Worm (Caenorhabditis elegans) whole organism, midembryonic: Measurements from ENCODE around the gene mam-4.

Source experiments
- T22C8.4 ChIP-seq: fragments of 200-800 bp; sonication (Bioruptor generic); IDR thresholded peaks from 2 replicates; pipeline ENCODE4 v1.3.6; 2022; ENCODE audit warnings: missing genetic modification characterization, missing compliant biosample characterization
- cog-1 ChIP-seq: sonication (generic microtip); optimal IDR thresholded peaks from 2 replicates; lab custom pipeline; 2016; ENCODE audit warnings: missing genetic modification characterization, missing compliant biosample characterization
- flt-1 ChIP-seq: fragments of 200-800 bp; sonication (Bioruptor generic); IDR thresholded peaks from 2 replicates; pipeline ENCODE4 v1.3.6; 2022; ENCODE audit warnings: missing genetic modification characterization, missing compliant biosample characterization
- klf-2 ChIP-seq: fragments of 200-800 bp; sonication (Bioruptor generic); conservative IDR thresholded peaks from 2 replicates; pipeline ENCODE4 v1.3.6; 2022; ENCODE audit warnings: missing genetic modification reagents, missing genetic modification characterization, missing compliant biosample characterization
- med-1 ChIP-seq: sonication (generic microtip); optimal IDR thresholded peaks from 2 replicates; lab custom pipeline; 2017; ENCODE audit warnings: missing genetic modification characterization, mild to moderate bottlenecking, missing compliant biosample characterization, antibody characterized with exemption, missing genetic modification reagents; ENCODE audit not compliant: insufficient read depth
- ref-1 ChIP-seq: fragments of 200-800 bp; sonication (Bioruptor generic); conservative IDR thresholded peaks from 2 replicates; pipeline ENCODE4 v1.3.6; 2022; ENCODE audit warnings: missing genetic modification reagents, missing genetic modification characterization, missing compliant biosample characterization
- tab-1 ChIP-seq: fragments of 200-800 bp; sonication (Bioruptor generic); IDR thresholded peaks from 2 replicates; pipeline ENCODE4 v1.3.6; 2022; ENCODE audit warnings: missing genetic modification characterization, missing compliant biosample characterization
- ztf-23 ChIP-seq: fragments of 200-800 bp; sonication (Bioruptor generic); IDR thresholded peaks from 2 replicates; pipeline ENCODE4 v1.3.6; 2022; ENCODE audit warnings: missing genetic modification reagents, missing genetic modification characterization, missing compliant biosample characterization
- ztf-29 ChIP-seq: fragments of 200-800 bp; sonication (Bioruptor generic); IDR thresholded peaks from 2 replicates; pipeline ENCODE4 v1.3.6; 2022; ENCODE audit warnings: missing genetic modification reagents, missing genetic modification characterization, missing compliant biosample characterization

The mam-4 gene

DNA sequence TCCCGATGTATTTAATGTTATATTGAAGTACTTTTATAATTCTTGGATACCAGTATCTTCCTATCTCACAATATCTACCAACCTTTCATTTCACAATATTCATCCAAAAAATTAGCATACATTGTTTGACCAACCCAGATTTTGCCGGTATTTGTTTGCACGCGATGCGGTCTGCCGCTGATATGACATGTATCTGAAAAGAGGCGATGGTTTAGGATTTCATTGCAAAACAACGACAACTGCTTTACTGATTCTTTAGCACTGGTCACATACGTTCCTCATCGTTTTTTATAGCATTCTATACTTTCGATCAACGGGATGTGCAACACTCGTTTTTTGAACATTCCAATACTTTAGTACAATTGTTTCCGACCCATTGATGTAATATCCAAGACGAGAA lies at the start of gene mam-4:
Gene mam-4 (plus strand): TSS at position 301 of the 400 bp plus-strand sequence.
- TF ChIP-seq tab-1, result no peak
- TF ChIP-seq flt-1 (GFP tag; lab: Robert Waterston, UW), result no peak
- TF ChIP-seq med-1, result no peak
- no peak for TF ChIP-seq cog-1 (tag; lab: Kevin White, UChicago)

DNA sequence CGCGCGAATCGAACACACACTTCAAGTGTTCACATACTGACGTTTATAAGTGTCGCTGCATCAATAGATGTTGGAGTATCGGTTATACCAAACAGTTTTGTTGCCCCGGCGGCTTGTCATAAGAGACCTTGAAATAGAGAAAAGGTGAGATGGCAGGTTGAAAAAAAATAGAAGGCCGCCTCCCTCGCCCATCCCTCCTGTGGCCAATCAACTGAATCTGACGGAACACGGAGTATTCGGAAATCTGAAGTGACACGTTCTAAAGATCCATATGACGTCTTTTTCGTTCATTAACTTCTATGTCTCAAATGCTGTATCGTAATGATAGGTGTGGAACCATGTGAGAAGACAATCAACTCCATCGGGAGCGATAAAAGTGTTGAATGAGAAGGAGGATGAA lies 48.4 kb upstream of the mam-4 start:
- TF ChIP-seq ztf-29 (GFP tag; lab: Robert Waterston, UW) (no peak), T22C8.4 (no peak), klf-2 (GFP tag; lab: Robert Waterston, UW) (no peak), flt-1 (GFP tag; lab: Robert Waterston, UW) (no peak), med-1 (no peak), ref-1 (no peak), cog-1 (tag; lab: Kevin White, UChicago) (no peak), tab-1 (no peak)

DNA sequence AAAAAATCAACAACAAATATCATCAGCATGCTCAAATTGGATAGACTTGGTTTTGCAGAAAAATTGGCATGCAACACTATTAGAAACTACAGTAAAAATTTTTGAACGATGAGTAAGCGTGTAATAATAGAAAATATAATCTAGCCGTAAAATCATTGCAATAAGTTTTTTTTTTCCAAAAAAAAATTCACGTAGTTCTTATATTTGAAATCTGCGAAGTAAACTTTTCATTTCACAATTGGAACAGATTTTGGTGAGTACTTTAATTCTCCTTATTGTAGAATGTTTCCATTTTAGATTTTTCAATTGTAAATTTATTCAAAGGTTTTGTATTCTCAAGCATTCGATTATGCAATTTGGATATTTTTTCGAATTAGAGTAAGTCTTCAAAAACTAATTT lies 47.6 kb upstream of the mam-4 start, which contains the start of gene K10D6.3:
Gene K10D6.3 (plus strand): TSS at position 301 of the 400 bp plus-strand sequence.
- TF ChIP-seq cog-1 (tag; lab: Kevin White, UChicago), result no peak
- TF ChIP-seq T22C8.4, result no peak
- TF ChIP-seq tab-1, result no peak
- TF ChIP-seq klf-2 (GFP tag; lab: Robert Waterston, UW), result no peak

DNA sequence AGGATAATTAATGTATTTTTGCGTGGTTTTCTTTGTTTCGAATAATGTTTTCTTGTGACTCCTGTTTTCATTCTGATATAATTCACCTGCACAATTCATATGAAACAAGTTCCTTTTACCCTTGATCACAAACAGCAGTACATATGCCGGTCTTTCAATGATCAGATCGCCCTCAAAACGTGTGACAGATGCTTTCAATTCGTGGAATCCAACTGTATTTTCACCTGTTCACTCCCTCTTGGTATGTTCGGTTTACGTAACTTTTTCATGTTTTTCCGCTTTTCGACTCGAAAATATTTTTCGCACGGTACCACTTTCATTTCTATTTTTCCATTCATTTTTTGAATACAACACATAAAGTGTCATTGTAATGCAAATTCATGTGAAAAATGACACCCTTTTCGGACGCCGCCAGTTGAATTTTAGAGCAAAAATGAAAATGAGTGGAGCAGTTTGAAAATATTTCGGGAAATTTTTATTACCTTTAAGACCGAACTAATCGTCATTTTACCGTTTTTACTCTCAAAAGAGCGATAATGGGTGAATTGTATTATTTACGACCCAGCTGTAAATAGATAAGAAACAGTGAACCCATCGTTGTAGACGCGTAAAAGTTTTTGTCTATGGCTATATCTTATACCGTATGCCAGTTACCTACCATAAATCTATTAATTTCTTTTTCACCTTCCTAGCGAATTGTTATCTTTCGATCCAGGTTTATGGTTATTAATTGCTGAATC lies 46.0 kb upstream of the mam-4 start, which contains the start of gene K10D6.4:
Gene K10D6.4 (plus strand): TSS at position 100 of the 740 bp plus-strand sequence.
- TF ChIP-seq flt-1 (GFP tag; lab: Robert Waterston, UW) (no peak), ztf-29 (GFP tag; lab: Robert Waterston, UW) (no peak), ztf-23 (no peak), klf-2 (GFP tag; lab: Robert Waterston, UW) (no peak), med-1 (no peak), tab-1 (no peak), cog-1 (tag; lab: Kevin White, UChicago) (no peak), ref-1 (no peak)

DNA sequence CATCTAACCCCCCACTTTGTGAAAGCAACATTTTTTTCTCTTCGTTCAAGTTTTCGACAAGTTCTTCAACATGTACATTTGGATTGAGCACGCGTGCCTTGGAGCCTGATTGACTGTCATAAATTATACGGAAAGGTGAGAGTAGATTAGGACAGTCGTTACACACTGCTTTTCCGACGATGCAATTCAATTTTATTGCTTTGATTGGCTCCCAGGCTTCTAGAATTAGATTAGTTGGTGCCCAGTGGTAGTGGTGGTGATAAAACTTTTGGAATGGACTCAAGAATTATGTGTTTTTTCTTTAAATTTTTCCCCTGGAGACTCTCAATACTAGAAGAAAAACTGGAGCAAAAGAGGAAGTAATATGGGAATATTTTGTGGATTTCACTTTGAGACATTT lies 43.5 kb upstream of the mam-4 start:
- TF ChIP-seq T22C8.4, result no peak
- TF ChIP-seq ref-1, result no peak

DNA sequence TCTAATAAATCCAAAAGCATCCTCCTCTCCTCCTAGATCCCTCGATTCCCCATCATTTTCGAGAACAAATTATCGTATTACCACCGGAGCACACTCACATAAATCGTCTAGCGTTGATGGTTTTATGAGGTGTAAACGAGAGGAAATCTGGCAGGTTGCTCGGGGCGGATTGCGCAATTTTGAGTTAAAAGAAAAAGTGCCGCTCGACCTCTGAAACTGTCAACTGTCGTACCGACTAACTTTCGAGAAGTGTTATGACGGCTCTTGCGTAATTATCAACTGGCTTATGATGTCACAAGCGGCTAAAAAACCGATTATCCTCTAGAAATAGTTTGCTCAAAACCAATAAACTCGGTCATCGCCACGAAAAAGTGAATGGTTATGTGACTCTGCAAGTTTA lies 41.5 kb upstream of the mam-4 start:
- no peak for TF ChIP-seq med-1
- no peak for TF ChIP-seq ref-1
- no peak for TF ChIP-seq flt-1 (GFP tag; lab: Robert Waterston, UW)
- TF ChIP-seq cog-1 (tag; lab: Kevin White, UChicago), result no peak
- no peak for TF ChIP-seq klf-2 (GFP tag; lab: Robert Waterston, UW)
- no peak for TF ChIP-seq T22C8.4
- TF ChIP-seq tab-1, result no peak
- no peak for TF ChIP-seq ztf-23
- TF ChIP-seq ztf-29 (GFP tag; lab: Robert Waterston, UW), result no peak

DNA sequence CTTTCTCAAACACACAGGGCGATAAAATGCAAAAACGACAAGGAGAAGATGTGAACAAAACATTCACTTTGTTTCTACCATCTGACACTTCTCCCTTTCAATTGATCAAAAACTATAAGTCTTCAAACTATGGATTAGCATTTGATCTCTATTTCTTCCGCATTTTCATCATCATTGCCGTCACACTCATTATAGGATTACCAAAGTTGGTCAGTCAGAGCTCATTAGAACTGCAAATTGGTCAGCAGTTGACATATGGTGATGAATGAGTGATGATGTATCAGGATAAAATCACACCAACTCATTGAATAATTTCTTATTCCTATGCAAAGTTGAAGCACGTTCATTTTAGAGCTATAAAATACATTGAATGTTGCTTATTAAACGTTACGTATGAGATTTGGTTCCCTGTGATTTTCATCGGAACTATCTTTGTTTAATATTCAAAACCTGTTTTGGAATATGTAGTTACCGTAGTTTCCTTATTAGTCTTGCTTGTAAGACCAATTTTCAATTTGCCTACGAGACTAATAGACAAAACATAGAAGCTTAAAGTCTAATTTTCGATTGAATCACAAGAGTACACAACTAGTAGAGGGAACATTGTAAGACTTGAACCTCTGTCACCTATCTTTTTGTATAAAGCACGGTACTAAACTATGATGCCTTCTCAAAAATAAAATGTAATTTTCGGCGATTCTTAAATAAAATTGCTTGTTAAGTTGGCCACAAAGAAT lies 38.3 kb upstream of the mam-4 start:
- TF ChIP-seq ztf-29 (GFP tag; lab: Robert Waterston, UW), result no peak
- TF ChIP-seq flt-1 (GFP tag; lab: Robert Waterston, UW), result no peak
- TF ChIP-seq tab-1, result no peak
- no peak for TF ChIP-seq klf-2 (GFP tag; lab: Robert Waterston, UW)
- TF ChIP-seq med-1, result no peak
- no peak for TF ChIP-seq cog-1 (tag; lab: Kevin White, UChicago)
- no peak for TF ChIP-seq T22C8.4
- TF ChIP-seq ztf-23, result no peak
- TF ChIP-seq ref-1, result no peak

DNA sequence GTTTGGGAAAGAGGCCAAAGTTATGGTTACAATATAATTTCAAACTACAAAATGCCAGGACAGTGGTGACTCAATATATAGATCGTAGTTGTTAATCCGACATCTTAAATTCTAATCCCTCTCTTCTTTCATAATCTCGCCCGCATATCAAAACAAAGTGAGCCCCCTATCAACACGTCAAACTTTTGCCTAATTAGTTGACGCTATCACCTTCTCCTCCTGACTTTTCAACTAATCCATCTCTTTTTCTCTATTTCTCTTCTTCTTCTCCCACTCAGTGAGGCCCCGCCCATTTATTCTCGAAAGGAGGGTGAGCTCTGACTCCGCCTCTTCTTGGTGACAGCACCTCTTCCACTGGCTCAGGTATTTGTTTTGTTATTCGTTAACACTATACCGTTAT lies 36.6 kb upstream of the mam-4 start:
- TF ChIP-seq T22C8.4, result no peak
- TF ChIP-seq ref-1, result no peak
- TF ChIP-seq tab-1, result no peak
- no peak for TF ChIP-seq flt-1 (GFP tag; lab: Robert Waterston, UW)

DNA sequence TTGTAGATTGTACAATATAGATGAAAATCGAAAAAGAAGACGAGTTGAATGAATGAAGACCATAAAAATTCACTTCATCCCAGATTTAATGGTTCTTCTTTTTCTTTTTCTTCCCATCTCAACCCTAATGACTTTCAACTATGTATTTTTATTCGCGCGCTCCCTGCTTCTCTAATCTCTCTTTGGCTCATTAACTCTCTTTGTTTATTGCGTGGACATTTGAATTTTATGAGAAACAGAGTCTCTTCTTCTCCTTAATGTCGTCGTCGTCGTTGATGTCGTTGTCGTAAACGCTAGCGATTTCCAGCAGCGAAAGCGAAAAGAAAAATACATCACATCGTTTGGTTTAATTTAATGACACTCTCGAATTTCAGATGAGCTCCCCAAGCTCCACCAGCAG lies 33.4 kb upstream of the mam-4 start:
- no peak for TF ChIP-seq klf-2 (GFP tag; lab: Robert Waterston, UW)
- no peak for TF ChIP-seq ztf-23
- no peak for TF ChIP-seq T22C8.4
- no peak for TF ChIP-seq tab-1
- no peak for TF ChIP-seq cog-1 (tag; lab: Kevin White, UChicago)
- TF ChIP-seq ztf-29 (GFP tag; lab: Robert Waterston, UW), result no peak
- no peak for TF ChIP-seq flt-1 (GFP tag; lab: Robert Waterston, UW)
- no peak for TF ChIP-seq med-1
- no peak for TF ChIP-seq ref-1

DNA sequence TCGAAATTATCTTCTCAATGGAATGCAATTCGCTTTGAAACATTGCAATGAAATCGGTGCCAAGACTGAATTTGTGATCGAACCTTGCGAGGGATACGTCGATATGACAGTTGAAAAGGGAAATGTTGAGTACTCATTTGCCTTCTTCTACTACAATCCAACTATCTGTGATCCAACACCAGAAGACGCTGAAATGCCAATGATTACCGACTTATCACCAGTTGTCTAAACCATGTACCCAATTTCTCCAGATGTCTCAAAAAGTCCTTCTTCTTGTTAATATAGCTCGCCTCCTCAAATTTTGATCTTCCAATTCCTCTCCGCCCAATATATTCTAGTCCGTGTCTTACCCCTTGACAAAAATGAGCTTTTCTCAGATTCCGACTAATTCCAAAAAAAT lies 31.8 kb upstream of the mam-4 start:
- TF ChIP-seq klf-2 (GFP tag; lab: Robert Waterston, UW) (no peak), flt-1 (GFP tag; lab: Robert Waterston, UW) (no peak), tab-1 (no peak)

DNA sequence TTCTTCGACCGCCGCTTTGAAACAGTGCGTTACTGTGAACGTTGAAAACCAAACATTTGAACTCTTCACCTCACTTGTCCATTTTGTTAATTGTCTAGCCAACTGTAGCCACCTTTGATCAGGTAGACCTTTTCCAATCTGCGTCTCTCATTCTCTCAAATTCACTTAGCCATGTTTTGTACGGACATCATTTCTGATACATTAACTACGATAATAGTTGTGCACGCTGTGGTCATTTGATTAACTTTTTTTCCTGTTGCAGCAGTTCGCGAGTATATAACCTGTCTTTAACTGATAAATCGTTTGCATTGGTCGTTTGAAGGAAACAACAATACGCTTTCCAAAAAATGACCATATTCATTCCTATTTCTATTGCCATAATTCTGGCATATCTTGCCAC lies 30.6 kb upstream of the mam-4 start, which contains the start of gene cyp-29A2:
Gene cyp-29A2 (plus strand): TSS at position 190 of the 400 bp plus-strand sequence.
- TF ChIP-seq med-1 (no peak), ztf-23 (no peak), ztf-29 (GFP tag; lab: Robert Waterston, UW) (no peak), ref-1 (no peak), flt-1 (GFP tag; lab: Robert Waterston, UW) (no peak), T22C8.4 (no peak), tab-1 (no peak), klf-2 (GFP tag; lab: Robert Waterston, UW) (no peak), cog-1 (tag; lab: Kevin White, UChicago) (no peak)
